Worm (Caenorhabditis elegans) whole organism, L1 larva: Measurements from ENCODE around the gene F20B6.5.

Experiments used
- F16B12.6 ChIP-seq: fragments of 150-350 bp; optimal IDR thresholded peaks from 2 replicates; lab custom pipeline; 2014; ENCODE audit warnings: missing biosample characterization, missing genetic modification characterization
- Y116A8C.19 ChIP-seq: sonication (generic microtip); optimal IDR thresholded peaks from 2 replicates; lab custom pipeline; 2016; ENCODE audit warnings: missing compliant biosample characterization, missing genetic modification characterization, borderline replicate concordance
- aha-1 ChIP-seq: fragments of 150-350 bp; optimal IDR thresholded peaks from 2 replicates; lab custom pipeline; 2014; ENCODE audit warnings: missing biosample characterization, missing genetic modification characterization
- ama-1 ChIP-seq: fragments of 150-350 bp; optimal IDR thresholded peaks from 2 replicates; lab custom pipeline; 2014
- blmp-1 ChIP-seq: fragments of 150-350 bp; optimal IDR thresholded peaks from 2 replicates; lab custom pipeline; 2014; ENCODE audit warnings: missing biosample characterization, missing genetic modification characterization
- ceh-63 ChIP-seq: fragments of 200-800 bp; sonication (Bioruptor generic); optimal IDR thresholded peaks from 2 replicates; lab custom pipeline; 2018; ENCODE audit warnings: mild to moderate bottlenecking, missing genetic modification characterization, missing compliant biosample characterization
- ceh-8 ChIP-seq: fragments of 200-800 bp; sonication (Bioruptor generic); optimal IDR thresholded peaks from 2 replicates; lab custom pipeline; 2018; ENCODE audit warnings: mild to moderate bottlenecking, missing genetic modification characterization, moderate library complexity, missing compliant biosample characterization
- ceh-90 ChIP-seq: sonication (generic microtip); optimal IDR thresholded peaks from 2 replicates; lab custom pipeline; 2016; ENCODE audit warnings: missing genetic modification characterization, missing compliant biosample characterization
- dpl-1 ChIP-seq, 3 experiments: fragments of 150-350 bp in 2 of 3; sonication (generic microtip) in 1 of 3; optimal IDR thresholded peaks; 2 replicates each; lab custom pipeline; 2014 to 2017; ENCODE audit warnings: missing biosample characterization in 3 of 3, missing genetic modification characterization in 3 of 3, missing genetic modification reagents in 3 of 3
- dsc-1 ChIP-seq: sonication (generic microtip); optimal IDR thresholded peaks from 2 replicates; lab custom pipeline; 2016; ENCODE audit warnings: mild to moderate bottlenecking, missing genetic modification characterization, missing compliant biosample characterization
- egl-13 ChIP-seq: sonication (generic microtip); optimal IDR thresholded peaks from 2 replicates; lab custom pipeline; 2016; ENCODE audit warnings: missing genotype, missing genetic modification reagents, missing genetic modification characterization, missing compliant biosample characterization
- elt-2 ChIP-seq: sonication (generic microtip); optimal IDR thresholded peaks from 2 replicates; lab custom pipeline; 2016; ENCODE audit warnings: missing genetic modification characterization, mild to moderate bottlenecking, inconsistent platforms, missing compliant biosample characterization, missing genetic modification reagents
- elt-3 ChIP-seq, 6 experiments: fragments of 150-350 bp in 1 of 6; sonication (generic microtip); optimal IDR thresholded peaks; 2 replicates each; lab custom pipeline; 2017 to 2018; ENCODE audit warnings: missing biosample characterization in 6 of 6, missing genetic modification characterization in 6 of 6, inconsistent platforms in 1 of 6
- fkh-10 ChIP-seq: sonication (generic microtip); optimal IDR thresholded peaks from 2 replicates; lab custom pipeline; 2017; ENCODE audit warnings: missing biosample characterization, missing genetic modification reagents, missing genetic modification characterization
- fkh-4 ChIP-seq: sonication (generic microtip); optimal IDR thresholded peaks from 2 replicates; lab custom pipeline; 2016; ENCODE audit warnings: missing compliant biosample characterization, missing genetic modification characterization, borderline replicate concordance
- grh-1 ChIP-seq: fragments of 200-800 bp; sonication (Bioruptor generic); IDR thresholded peaks from 2 replicates; pipeline ENCODE4 v1.3.6; 2022; ENCODE audit warnings: missing genetic modification reagents, missing genetic modification characterization, missing compliant biosample characterization
- hlh-17 ChIP-seq: fragments of 200-800 bp; sonication (Bioruptor generic); optimal IDR thresholded peaks from 2 replicates; lab custom pipeline; 2018; ENCODE audit warnings: missing genetic modification characterization, mild to moderate bottlenecking, missing compliant biosample characterization, moderate library complexity, borderline replicate concordance
- hlh-4 ChIP-seq: sonication (generic microtip); optimal IDR thresholded peaks from 2 replicates; lab custom pipeline; 2016; ENCODE audit warnings: mild to moderate bottlenecking, missing genetic modification characterization, missing compliant biosample characterization
- irx-1 ChIP-seq: sonication (generic microtip); optimal IDR thresholded peaks from 2 replicates; lab custom pipeline; 2016; ENCODE audit warnings: missing genetic modification characterization, missing compliant biosample characterization
- isw-1 ChIP-seq: fragments of 200-800 bp; sonication (Bioruptor generic); IDR thresholded peaks from 2 replicates; pipeline ENCODE4 v1.3.6; 2022; ENCODE audit warnings: missing genetic modification characterization, missing compliant biosample characterization
- lin-14 ChIP-seq: fragments of 200-800 bp; sonication (Bioruptor generic); optimal IDR thresholded peaks from 2 replicates; lab custom pipeline; 2018; ENCODE audit warnings: mild to moderate bottlenecking, missing genetic modification characterization, moderate library complexity, missing compliant biosample characterization
- lin-15B ChIP-seq: fragments of 150-350 bp; sonication (generic microtip); optimal IDR thresholded peaks from 3 replicates; lab custom pipeline; 2014; ENCODE audit warnings: missing biosample characterization, missing genetic modification characterization
- lin-35 ChIP-seq, 2 experiments: fragments of 150-350 bp; optimal IDR thresholded peaks; 2 replicates each; lab custom pipeline; 2014; ENCODE audit warnings: missing biosample characterization in 2 of 2, missing genetic modification characterization in 2 of 2, missing genetic modification reagents in 2 of 2
- lir-3 ChIP-seq: sonication (generic microtip); optimal IDR thresholded peaks from 2 replicates; lab custom pipeline; 2016; ENCODE audit warnings: mild to moderate bottlenecking, missing genetic modification characterization, moderate library complexity, missing compliant biosample characterization; ENCODE audit not compliant: poor library complexity
- lsy-2 ChIP-seq, 2 experiments: fragments of 150-350 bp; optimal IDR thresholded peaks; 2 replicates each; lab custom pipeline; 2014; ENCODE audit warnings: missing biosample characterization in 2 of 2, missing genetic modification characterization in 2 of 2
- mdl-1 ChIP-seq, 2 experiments: fragments of 150-350 bp; optimal IDR thresholded peaks; 2 replicates each; lab custom pipeline; 2014 to 2017; ENCODE audit warnings: missing biosample characterization in 2 of 2, missing genetic modification characterization in 2 of 2, inconsistent platforms in 1 of 2
- nhr-11 ChIP-seq: fragments of 150-350 bp; optimal IDR thresholded peaks from 2 replicates; lab custom pipeline; 2014; ENCODE audit warnings: missing biosample characterization, missing genetic modification characterization
- nhr-19 ChIP-seq: fragments of 200-800 bp; sonication (Bioruptor generic); conservative IDR thresholded peaks from 2 replicates; pipeline ENCODE4 v1.3.6; 2022; ENCODE audit warnings: missing genetic modification characterization, missing compliant biosample characterization
- nhr-20 ChIP-seq: sonication (generic microtip); optimal IDR thresholded peaks from 2 replicates; lab custom pipeline; 2016; ENCODE audit warnings: mild to moderate bottlenecking, missing genetic modification characterization, missing compliant biosample characterization
- nhr-47 ChIP-seq: sonication (generic microtip); optimal IDR thresholded peaks from 2 replicates; lab custom pipeline; 2016; ENCODE audit warnings: mild to moderate bottlenecking, missing genetic modification characterization, moderate library complexity, missing compliant biosample characterization
- nhr-71 ChIP-seq: sonication (generic microtip); optimal IDR thresholded peaks from 2 replicates; lab custom pipeline; 2016; ENCODE audit warnings: mild to moderate bottlenecking, missing genetic modification characterization, moderate library complexity, missing compliant biosample characterization
- nhr-76 ChIP-seq: sonication (generic microtip); optimal IDR thresholded peaks from 2 replicates; lab custom pipeline; 2017; ENCODE audit warnings: missing biosample characterization, missing genetic modification characterization
- nhr-84 ChIP-seq: sonication (generic microtip); optimal IDR thresholded peaks from 2 replicates; lab custom pipeline; 2017; ENCODE audit warnings: missing biosample characterization, missing genetic modification characterization
- nhr-85 ChIP-seq: sonication (generic microtip); peaks from one replicate; lab custom pipeline; 2016; ENCODE audit warnings: missing genetic modification characterization, inconsistent platforms, missing compliant biosample characterization
- nhr-90 ChIP-seq: sonication (generic microtip); optimal IDR thresholded peaks from 2 replicates; lab custom pipeline; 2016; ENCODE audit warnings: mild to moderate bottlenecking, missing genetic modification characterization, missing compliant biosample characterization; ENCODE audit not compliant: poor library complexity
- pax-3 ChIP-seq: fragments of 200-800 bp; sonication (Bioruptor generic); optimal IDR thresholded peaks from 2 replicates; lab custom pipeline; 2018; ENCODE audit warnings: mild to moderate bottlenecking, missing genetic modification characterization, moderate library complexity, missing compliant biosample characterization
- pqm-1 ChIP-seq: sonication (generic microtip); optimal IDR thresholded peaks from 3 replicates; lab custom pipeline; 2017; ENCODE audit warnings: missing biosample characterization, missing genetic modification characterization
- rnt-1 ChIP-seq: sonication (generic microtip); optimal IDR thresholded peaks from 2 replicates; lab custom pipeline; 2016; ENCODE audit warnings: mild to moderate bottlenecking, missing genetic modification characterization, moderate library complexity, missing compliant biosample characterization
- skn-1 ChIP-seq: fragments of 150-350 bp; optimal IDR thresholded peaks from 2 replicates; lab custom pipeline; 2014; ENCODE audit warnings: missing biosample characterization, missing genetic modification characterization
- snpc-4 ChIP-seq: fragments of 150-350 bp; optimal IDR thresholded peaks from 2 replicates; lab custom pipeline; 2014; ENCODE audit warnings: missing biosample characterization, missing genetic modification characterization
- snu-23 ChIP-seq: sonication (generic microtip); optimal IDR thresholded peaks from 2 replicates; lab custom pipeline; 2016; ENCODE audit warnings: missing genetic modification characterization, missing compliant biosample characterization
- sox-4 ChIP-seq: sonication (generic microtip); optimal IDR thresholded peaks from 2 replicates; lab custom pipeline; 2016; ENCODE audit warnings: missing genetic modification characterization, missing compliant biosample characterization
- sptf-1 ChIP-seq: fragments of 150-350 bp; optimal IDR thresholded peaks from 2 replicates; lab custom pipeline; 2014; ENCODE audit warnings: missing biosample characterization, missing genetic modification characterization
- sup-37 ChIP-seq: fragments of 200-800 bp; sonication (Bioruptor generic); optimal IDR thresholded peaks from 2 replicates; lab custom pipeline; 2018; ENCODE audit warnings: mild to moderate bottlenecking, missing genetic modification characterization, missing compliant biosample characterization
- swsn-7 ChIP-seq: sonication (generic microtip); optimal IDR thresholded peaks from 2 replicates; lab custom pipeline; 2016; ENCODE audit warnings: missing genetic modification characterization, missing compliant biosample characterization
- tbx-2 ChIP-seq: sonication (generic microtip); optimal IDR thresholded peaks from 2 replicates; lab custom pipeline; 2016; ENCODE audit warnings: missing genetic modification characterization, missing compliant biosample characterization
- unc-130 ChIP-seq: fragments of 150-350 bp; optimal IDR thresholded peaks from 2 replicates; lab custom pipeline; 2017; ENCODE audit warnings: missing biosample characterization, missing genetic modification characterization, inconsistent platforms
- unc-30 ChIP-seq: sonication (generic microtip); optimal IDR thresholded peaks from 2 replicates; lab custom pipeline; 2017; ENCODE audit warnings: missing biosample characterization, missing genetic modification characterization
- unc-86 ChIP-seq: sonication (generic microtip); optimal IDR thresholded peaks from 2 replicates; lab custom pipeline; 2016; ENCODE audit warnings: missing genetic modification characterization, missing compliant biosample characterization
- unc-98 ChIP-seq: fragments of 200-800 bp; sonication (Bioruptor generic); IDR thresholded peaks from 2 replicates; pipeline ENCODE4 v1.3.6; 2022; ENCODE audit warnings: missing genetic modification characterization, missing compliant biosample characterization
- vab-15 ChIP-seq: sonication (generic microtip); optimal IDR thresholded peaks from 2 replicates; lab custom pipeline; 2017; ENCODE audit warnings: missing genotype, mild to moderate bottlenecking, missing genetic modification characterization, missing compliant biosample characterization
- zag-1 ChIP-seq: fragments of 150-350 bp; optimal IDR thresholded peaks from 2 replicates; lab custom pipeline; 2014; ENCODE audit warnings: missing biosample characterization, missing genetic modification characterization
- ztf-11 ChIP-seq, 2 experiments: sonication (generic microtip); optimal IDR thresholded peaks; 2 replicates each; lab custom pipeline; 2016 to 2017; ENCODE audit warnings: missing genetic modification characterization in 2 of 2, missing biosample characterization in 1 of 2, missing compliant biosample characterization in 1 of 2
- ztf-4 ChIP-seq: fragments of 150-350 bp; optimal IDR thresholded peaks from 2 replicates; lab custom pipeline; 2014; ENCODE audit warnings: missing biosample characterization, missing genetic modification characterization

Gene F20B6.5

DNA sequence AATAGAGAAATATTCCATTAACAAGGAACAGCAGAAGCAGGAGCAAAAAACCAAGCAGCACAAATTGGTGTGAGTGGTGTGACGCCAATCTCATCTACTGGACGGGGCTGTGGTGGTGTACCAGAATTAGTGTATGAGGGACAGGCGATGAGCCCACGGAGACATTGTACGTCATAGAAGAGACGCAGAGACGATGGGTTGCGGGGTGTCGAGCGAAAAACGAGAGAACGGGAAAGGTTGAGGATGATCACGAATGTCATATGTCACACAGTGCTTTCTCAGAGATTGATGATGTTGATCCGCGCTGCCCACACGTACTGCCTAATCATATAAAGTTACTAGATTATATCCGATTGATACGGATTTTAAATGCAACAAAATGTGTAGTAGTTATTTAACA is 41.8 kb downstream of the F20B6.5 start:
- TF ChIP-seq ama-1 (lab: Kevin White, UChicago) (no peak), isw-1 (no peak), ztf-11 (tag; optimal IDR thresholded peaks at IDR 0.05; lab: Kevin White, UChicago) (peak in 1 of 2 experiments; percentile 12), ceh-8 (GFP tag; lab: Kevin White, UChicago) (no peak), snu-23 (peak; percentile 50), aha-1 (no peak), elt-2 (tag; lab: Kevin White, UChicago) (no peak), unc-98 (GFP tag; lab: Robert Waterston, UW) (no peak), vab-15 (tag; lab: Kevin White, UChicago) (no peak), nhr-11 (tag; lab: Kevin White, UChicago) (no peak), sox-4 (tag; lab: Kevin White, UChicago) (no peak), pax-3 (no peak), hlh-4 (tag; lab: Kevin White, UChicago) (no peak), lsy-2 (tag; optimal IDR thresholded peaks at IDR 0.05; lab: Kevin White, UChicago) (no peak), lin-35 (GFP tag; optimal IDR thresholded peaks at IDR 0.05; lab: Kevin White, UChicago) (peak in 1 of 2 experiments; percentile 8), dsc-1 (tag; lab: Kevin White, UChicago) (peak; percentile 67), swsn-7 (tag; lab: Kevin White, UChicago) (no peak), elt-3 (tag; optimal IDR thresholded peaks at IDR 0.05; lab: Kevin White, UChicago) (peak in 2 of 6 experiments; percentile 30 to 56), fkh-10 (GFP tag; lab: Kevin White, UChicago) (no peak), nhr-19 (GFP tag; lab: Robert Waterston, UW) (no peak), ztf-4 (no peak), F16B12.6 (tag; lab: Kevin White, UChicago) (no peak), lin-15B (no peak), snpc-4 (tag; lab: Kevin White, UChicago) (no peak), sptf-1 (tag; lab: Kevin White, UChicago) (no peak), rnt-1 (peak; percentile 62), skn-1 (peak; percentile 22), nhr-85 (tag; lab: Kevin White, UChicago) (peak; percentile 53), egl-13 (peak; percentile 64), unc-86 (no peak), zag-1 (tag; lab: Kevin White, UChicago) (no peak), mdl-1 (tag; optimal IDR thresholded peaks at IDR 0.05; lab: Kevin White, UChicago) (peak in 1 of 2 experiments; percentile 22), unc-30 (no peak), fkh-4 (tag; lab: Kevin White, UChicago) (no peak), irx-1 (tag; lab: Kevin White, UChicago) (no peak), nhr-71 (tag; lab: Kevin White, UChicago) (peak; percentile 58), unc-130 (tag; lab: Kevin White, UChicago) (no peak), sup-37 (no peak), nhr-47 (peak; percentile 31), nhr-84 (tag; lab: Kevin White, UChicago) (no peak), tbx-2 (tag; lab: Kevin White, UChicago) (peak; percentile 26), lir-3 (tag; lab: Kevin White, UChicago) (no peak), Y116A8C.19 (tag; lab: Kevin White, UChicago) (no peak), dpl-1 (GFP tag; optimal IDR thresholded peaks at IDR 0.05; lab: Kevin White, UChicago) (no peak), grh-1 (no peak), ceh-63 (GFP tag; lab: Kevin White, UChicago) (no peak), blmp-1 (tag; lab: Kevin White, UChicago) (no peak), ceh-90 (tag; lab: Kevin White, UChicago) (no peak), pqm-1 (tag; lab: Kevin White, UChicago) (no peak), nhr-76 (tag; lab: Kevin White, UChicago) (no peak), nhr-90 (tag; lab: Kevin White, UChicago) (peak; percentile 10), lin-14 (peak; percentile 78), nhr-20 (tag; lab: Kevin White, UChicago) (peak; percentile 30), hlh-17 (GFP tag; lab: Kevin White, UChicago) (no peak)
